Worm (Caenorhabditis elegans) whole organism, L2 larva: Measurements from ENCODE around the gene W01C8.5.

ENCODE experiments used
- alr-1 ChIP-seq: fragments of 150-350 bp; optimal IDR thresholded peaks from 2 replicates; lab custom pipeline; 2014; ENCODE audit warnings: missing biosample characterization, missing genetic modification characterization
- aly-2 ChIP-seq: fragments of 150-350 bp; optimal IDR thresholded peaks from 2 replicates; lab custom pipeline; 2014; ENCODE audit warnings: missing biosample characterization, missing genetic modification characterization
- ama-1 ChIP-seq: fragments of 150-350 bp; optimal IDR thresholded peaks from 2 replicates; lab custom pipeline; 2018; ENCODE audit warnings: inconsistent platforms
- nhr-23 ChIP-seq: fragments of 150-350 bp; optimal IDR thresholded peaks from 2 replicates; lab custom pipeline; 2014; ENCODE audit warnings: missing biosample characterization, missing genetic modification reagents, missing genetic modification characterization
- sem-4 ChIP-seq: fragments of 150-350 bp; optimal IDR thresholded peaks from 2 replicates; lab custom pipeline; 2014; ENCODE audit warnings: missing biosample characterization, missing genetic modification reagents, missing genetic modification characterization

DNA sequence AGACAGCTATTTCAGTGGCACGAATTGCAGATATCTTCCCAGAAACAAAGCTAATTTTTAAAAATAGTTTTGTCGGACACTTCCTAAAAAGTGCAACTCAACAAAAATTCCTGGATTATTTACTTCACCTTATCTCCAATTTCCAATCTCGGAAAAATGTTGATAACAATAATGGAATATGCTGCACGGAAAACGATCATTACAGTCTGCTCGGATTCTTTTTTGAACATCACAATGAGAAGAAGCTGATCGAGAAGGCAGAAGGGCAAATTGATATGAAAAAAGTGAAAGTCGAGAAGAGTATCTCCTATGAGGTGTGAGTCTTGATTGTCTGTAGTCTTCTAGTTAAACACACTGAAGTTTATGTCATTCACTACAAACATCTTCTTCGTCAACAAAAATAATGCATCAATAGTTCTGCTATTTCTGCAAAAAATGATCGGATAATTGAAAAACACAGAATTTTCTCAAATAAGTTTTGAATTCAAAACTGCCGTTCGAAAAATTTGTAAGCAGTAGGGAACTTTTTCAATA is 18.8 kb upstream of the W01C8.5 start:
- TF ChIP-seq alr-1 (tag; lab: Kevin White, UChicago) (no peak), ama-1 (lab: Kevin White, UChicago) (no peak), aly-2 (tag; lab: Kevin White, UChicago) (no peak), sem-4 (no peak), nhr-23 (tag; lab: Kevin White, UChicago) (no peak)
